Worm (Caenorhabditis elegans): ENCODE measurements around the gene Y66C5A.1.

DNA sequence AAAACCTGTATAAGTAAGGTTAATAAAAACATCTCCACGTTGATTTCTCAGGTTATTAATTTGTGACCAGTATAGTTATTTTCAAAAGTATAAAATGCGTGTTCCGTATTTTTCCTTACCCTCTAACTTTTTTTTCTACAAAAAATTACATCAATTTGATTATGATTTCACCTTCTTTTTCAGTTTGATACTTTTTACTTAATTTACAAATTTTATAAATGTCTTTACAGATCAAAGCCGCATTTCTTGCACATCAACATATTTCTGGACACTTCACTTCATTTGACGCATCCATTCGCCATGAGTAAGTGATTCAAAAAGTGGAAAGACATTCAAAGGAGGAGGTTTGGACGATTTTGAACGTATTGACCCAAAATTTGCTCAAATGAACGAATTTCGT, 5.1 kb upstream of the Y66C5A.1 start, which contains the start of gene Y66C5A.2:
- TF ChIP-seq hmg-4 (GFP tag; optimal IDR thresholded peaks at IDR 0.05) (no peak), pes-1 (GFP tag; IDR thresholded peaks at IDR 0.05) (no peak), scrt-1 (GFP tag; IDR thresholded peaks at IDR 0.05) (no peak), tbx-37 (GFP tag; conservative IDR thresholded peaks at IDR 0.05) (no peak), tra-4 (tag; optimal IDR thresholded peaks at IDR 0.05) (no peak), ama-1 (optimal IDR thresholded peaks at IDR 0.05) (no peak), ceh-13 (GFP tag; optimal IDR thresholded peaks at IDR 0.05) (no peak), ceh-36 (tag; optimal IDR thresholded peaks at IDR 0.05) (no peak), aly-1 (tag; optimal IDR thresholded peaks at IDR 0.05) (no peak)

Data from whole organism, early embryonic.